Worm (Caenorhabditis elegans): ENCODE data around the gene F26H11.4.

F26H11.4 gene

DNA sequence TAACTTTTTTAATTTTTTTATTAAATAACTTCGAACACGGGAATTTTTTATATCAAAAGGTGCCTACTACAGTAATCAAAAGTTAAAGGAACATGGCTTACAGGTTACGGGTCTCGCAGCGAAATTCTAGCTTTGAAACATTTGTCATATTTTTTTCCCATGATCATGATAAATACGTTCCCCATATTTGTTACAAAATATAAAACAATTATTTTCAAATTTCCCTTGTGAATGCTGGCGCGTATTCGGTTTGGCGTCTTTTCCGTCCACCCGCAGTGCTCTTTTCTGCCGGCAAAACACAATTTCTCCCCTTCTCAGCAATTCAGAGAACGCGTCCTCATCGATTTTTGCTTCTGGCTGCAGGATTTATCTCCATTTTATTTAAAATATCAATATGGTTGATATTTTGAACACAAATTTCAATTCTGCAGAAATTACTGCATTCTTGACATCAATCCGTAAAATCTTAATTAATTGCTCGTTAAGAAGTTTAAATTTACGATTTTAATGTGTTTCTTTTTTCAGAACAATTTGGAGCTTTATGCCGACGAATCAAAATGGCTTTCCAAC lies 43.1 kb upstream of the F26H11.4 start, which contains the start of gene imb-2:
Gene imb-2 (plus strand): TSS at position 520 of the 570 bp plus-strand sequence.
- TF ChIP-seq ztf-11 (tag; optimal IDR thresholded peaks at IDR 0.05) (no peak), lin-39 (tag; optimal IDR thresholded peaks at IDR 0.05) (peak; percentile 71), fkh-2 (tag; optimal IDR thresholded peaks at IDR 0.05) (no peak), daf-12 (tag; optimal IDR thresholded peaks at IDR 0.05) (no peak), nhr-77 (tag; optimal IDR thresholded peaks at IDR 0.05) (no peak), mml-1 (tag; optimal IDR thresholded peaks at IDR 0.05) (no peak), skn-1 (tag; optimal IDR thresholded peaks at IDR 0.05) (peak; percentile 13), fos-1 (tag; optimal IDR thresholded peaks at IDR 0.05) (no peak), zag-1 (tag; optimal IDR thresholded peaks at IDR 0.05) (no peak), nhr-43 (tag; optimal IDR thresholded peaks at IDR 0.05; ENCODE audit: poor library complexity, severe bottlenecking) (no peak), ceh-82 (tag; optimal IDR thresholded peaks at IDR 0.05) (no peak), lsy-12 (tag; optimal IDR thresholded peaks at IDR 0.05) (no peak), hmg-11 (tag; optimal IDR thresholded peaks at IDR 0.05) (peak; percentile 66), nfya-1 (tag; optimal IDR thresholded peaks at IDR 0.05; ENCODE audit: insufficient read depth) (peak; percentile 73), unc-39 (tag; optimal IDR thresholded peaks at IDR 0.05) (no peak), pha-4 (tag; optimal IDR thresholded peaks at IDR 0.05) (peak; percentile 77), egl-27 (tag; optimal IDR thresholded peaks at IDR 0.05) (no peak), jun-1 (tag; optimal IDR thresholded peaks at IDR 0.05) (no peak), nhr-25 (tag; optimal IDR thresholded peaks at IDR 0.05) (no peak), ZK546.5 (tag; optimal IDR thresholded peaks at IDR 0.05) (no peak), elt-2 (tag; optimal IDR thresholded peaks at IDR 0.05) (peak; percentile 18), ceh-28 (tag; optimal IDR thresholded peaks at IDR 0.05) (peak; percentile 17), mdl-1 (tag; optimal IDR thresholded peaks at IDR 0.05) (no peak), elt-3 (tag; optimal IDR thresholded peaks at IDR 0.05) (no peak), nhr-23 (tag; optimal IDR thresholded peaks at IDR 0.05) (no peak), fkh-10 (GFP tag; optimal IDR thresholded peaks at IDR 0.05) (no peak), ama-1 (optimal IDR thresholded peaks at IDR 0.05) (no peak), nhr-76 (tag; optimal IDR thresholded peaks at IDR 0.05) (no peak), R02D3.7 (tag; optimal IDR thresholded peaks at IDR 0.05) (no peak), lin-15B (tag; optimal IDR thresholded peaks at IDR 0.05) (peak; percentile 70), egl-5 (tag; optimal IDR thresholded peaks at IDR 0.05) (no peak), unc-62 (GFP tag; optimal IDR thresholded peaks at IDR 0.05) (no peak), eor-1 (tag; optimal IDR thresholded peaks at IDR 0.05) (no peak), ceh-9 (tag; optimal IDR thresholded peaks at IDR 0.05) (no peak), nhr-12 (tag; optimal IDR thresholded peaks at IDR 0.05) (no peak), pqm-1 (tag; optimal IDR thresholded peaks at IDR 0.05) (no peak), ceh-16 (tag; optimal IDR thresholded peaks at IDR 0.05) (no peak)

- no peak for TF ChIP-seq aly-2 (tag; optimal IDR thresholded peaks at IDR 0.05)
Observed at ce11 chrII:14374594-14374993, 33.8 kb upstream of the F26H11.4 start.

ce11 chrII:14377796-14378195 lies 30.6 kb upstream of the F26H11.4 start, which contains the start of gene acr-20:
acr-20 (minus strand) TSS chrII:14377896.
- TF ChIP-seq lin-39 (tag; optimal IDR thresholded peaks at IDR 0.05) (no peak), zag-1 (tag; optimal IDR thresholded peaks at IDR 0.05) (no peak), nhr-25 (tag; optimal IDR thresholded peaks at IDR 0.05) (no peak), fkh-10 (GFP tag; optimal IDR thresholded peaks at IDR 0.05) (no peak)

- no peak for TF ChIP-seq nhr-11 (tag; optimal IDR thresholded peaks at IDR 0.05)
- TF ChIP-seq lsy-12 (tag; optimal IDR thresholded peaks at IDR 0.05): no peak
- no peak for TF ChIP-seq ztf-4 (tag; optimal IDR thresholded peaks at IDR 0.05)
- no peak for TF ChIP-seq nhr-76 (tag; optimal IDR thresholded peaks at IDR 0.05)
- no peak for TF ChIP-seq pha-4 (tag; optimal IDR thresholded peaks at IDR 0.05)
- TF ChIP-seq hmg-11 (tag; optimal IDR thresholded peaks at IDR 0.05): no peak
- no peak for TF ChIP-seq jun-1 (tag; optimal IDR thresholded peaks at IDR 0.05)
- TF ChIP-seq ceh-16 (tag; optimal IDR thresholded peaks at IDR 0.05): no peak
- no peak for TF ChIP-seq ceh-82 (tag; optimal IDR thresholded peaks at IDR 0.05)
- TF ChIP-seq nhr-67 (tag; optimal IDR thresholded peaks at IDR 0.05): no peak
Observed at ce11 chrII:14380778-14381177, 27.6 kb upstream of the F26H11.4 start.

Data from whole organism, L3 larva.